Fruit fly (Drosophila melanogaster) whole organism, pupa: ENCODE measurements around the gene Rbcn-3B.

ENCODE experiments used
- CG13204 ChIP-seq: fragments of 200-800 bp; sonication (Bioruptor generic); optimal IDR thresholded peaks from 2 replicates; lab custom pipeline; 2018; ENCODE audit warnings: missing biosample characterization, mild to moderate bottlenecking, missing genetic modification characterization, moderate library complexity
- CG14655 ChIP-seq: fragments of 200-800 bp; sonication (Bioruptor generic); optimal IDR thresholded peaks from 3 replicates; lab custom pipeline; 2017; ENCODE audit warnings: mild to moderate bottlenecking, missing biosample characterization, missing genetic modification reagents, missing genetic modification characterization
- CG15710 ChIP-seq: fragments of 200-800 bp; sonication (Bioruptor generic); optimal IDR thresholded peaks from 2 replicates; lab custom pipeline; 2018; ENCODE audit warnings: missing biosample characterization, mild to moderate bottlenecking, missing genetic modification characterization, moderate library complexity
- CG17806 ChIP-seq: fragments of 200-800 bp; sonication (Bioruptor generic); optimal IDR thresholded peaks from 2 replicates; lab custom pipeline; 2018; ENCODE audit warnings: missing biosample characterization, mild to moderate bottlenecking, missing genetic modification characterization, moderate library complexity
- CG34367 ChIP-seq: fragments of 200-800 bp; sonication (Bioruptor generic); optimal IDR thresholded peaks from 2 replicates; lab custom pipeline; 2018; ENCODE audit warnings: missing biosample characterization, mild to moderate bottlenecking, missing genetic modification characterization
- CG8159 ChIP-seq: fragments of 200-800 bp; sonication (Bioruptor generic); optimal IDR thresholded peaks from 3 replicates; lab custom pipeline; 2018; ENCODE audit warnings: missing biosample characterization, mild to moderate bottlenecking, missing genetic modification characterization, moderate library complexity
- CG8301 ChIP-seq: fragments of 200-800 bp; sonication (Bioruptor generic); optimal IDR thresholded peaks from 2 replicates; lab custom pipeline; 2018; ENCODE audit warnings: missing biosample characterization, mild to moderate bottlenecking, missing genetic modification characterization
- CG9948 ChIP-seq: fragments of 200-800 bp; sonication (Bioruptor generic); optimal IDR thresholded peaks from 2 replicates; lab custom pipeline; 2018; ENCODE audit warnings: missing biosample characterization, mild to moderate bottlenecking, missing genetic modification characterization, moderate library complexity
- D1 ChIP-seq: fragments of 200-800 bp; sonication (Bioruptor generic); optimal IDR thresholded peaks from 2 replicates; lab custom pipeline; 2018; ENCODE audit warnings: missing biosample characterization, mild to moderate bottlenecking, missing genetic modification characterization, moderate library complexity
- EcR ChIP-seq: fragments of 200-800 bp; sonication (Bioruptor generic); optimal IDR thresholded peaks from 3 replicates; lab custom pipeline; 2019; ENCODE audit warnings: missing biosample characterization, missing genetic modification characterization, mild to moderate bottlenecking, moderate library complexity, missing genetic modification reagents
- Ets98B ChIP-seq: fragments of 200-800 bp; sonication (Bioruptor generic); IDR thresholded peaks from 2 replicates; pipeline ENCODE4 v1.3.6; 2022; ENCODE audit warnings: missing biosample characterization, missing genetic modification characterization
- gl ChIP-seq: fragments of 200-800 bp; sonication (Bioruptor generic); optimal IDR thresholded peaks from 2 replicates; lab custom pipeline; 2018; ENCODE audit warnings: missing biosample characterization, mild to moderate bottlenecking, missing genetic modification characterization

- TF ChIP-seq CG15710 (peak; percentile 69), CG8301 (tag; lab: Kevin White, UChicago) (peak; percentile 52), D1 (tag; lab: Kevin White, UChicago) (no peak), CG9948 (tag; lab: Kevin White, UChicago) (peak; percentile 35), CG14655 (peak; percentile 65), Ets98B (GFP tag; lab: Robert Waterston, UW) (peak; percentile 58), CG13204 (GFP tag; lab: Kevin White, UChicago) (no peak), gl (tag; lab: Kevin White, UChicago) (peak; percentile 0), EcR (GFP tag; lab: Kevin White, UChicago) (peak; percentile 37), CG34367 (tag; lab: Kevin White, UChicago) (peak; percentile 59), CG8159 (peak; percentile 66), CG17806 (tag; lab: Kevin White, UChicago) (peak; percentile 37)
Measured at dm6 chrX:1940020-1940419, 31.3 kb downstream of the Rbcn-3B start, which contains the start of the genes CG3857 and CG3587.
